Worm (Caenorhabditis elegans) whole organism, early embryonic: ENCODE results near the gene C30G4.4.
"Not testable (repeated sequence)": the region's sequence is repeated elsewhere in the genome, so short reads cannot be mapped to it uniquely, and the experiment has no call there.

Experiments
- B0310.2 ChIP-seq: sonication (generic microtip); optimal IDR thresholded peaks from 2 replicates; lab custom pipeline; 2016; ENCODE audit warnings: mild to moderate bottlenecking, missing genetic modification characterization, missing compliant biosample characterization
- F13C5.2 ChIP-seq: sonication (generic microtip); optimal IDR thresholded peaks from 2 replicates; lab custom pipeline; 2017; ENCODE audit warnings: mild to moderate bottlenecking, missing genetic modification characterization, inconsistent platforms, missing compliant biosample characterization
- aly-1 ChIP-seq: sonication (generic microtip); optimal IDR thresholded peaks from 2 replicates; lab custom pipeline; 2016; ENCODE audit warnings: missing genetic modification characterization, missing compliant biosample characterization
- ama-1 ChIP-seq: fragments of 150-350 bp; optimal IDR thresholded peaks from 2 replicates; lab custom pipeline; 2014
- ceh-13 ChIP-seq: fragments of 200-800 bp; sonication (Bioruptor generic); optimal IDR thresholded peaks from 2 replicates; lab custom pipeline; 2018; ENCODE audit warnings: mild to moderate bottlenecking, missing genetic modification characterization, missing compliant biosample characterization
- ceh-36 ChIP-seq: sonication (generic microtip); optimal IDR thresholded peaks from 2 replicates; lab custom pipeline; 2016; ENCODE audit warnings: missing genetic modification characterization, inconsistent platforms, missing compliant biosample characterization
- ets-7 ChIP-seq: sonication (generic microtip); optimal IDR thresholded peaks from 2 replicates; lab custom pipeline; 2016; ENCODE audit warnings: missing genotype, missing genetic modification characterization, missing compliant biosample characterization
- flt-1 ChIP-seq: fragments of 200-800 bp; sonication (Bioruptor generic); IDR thresholded peaks from 2 replicates; pipeline ENCODE4 v1.3.6; 2022; ENCODE audit warnings: missing genetic modification characterization, missing compliant biosample characterization
- hmbx-1 ChIP-seq: sonication (generic microtip); optimal IDR thresholded peaks from 2 replicates; lab custom pipeline; 2016; ENCODE audit warnings: mild to moderate bottlenecking, missing genetic modification characterization, missing compliant biosample characterization
- hmg-4 ChIP-seq: fragments of 200-800 bp; sonication (Bioruptor generic); optimal IDR thresholded peaks from 2 replicates; lab custom pipeline; 2018; ENCODE audit warnings: mild to moderate bottlenecking, missing genetic modification characterization, missing compliant biosample characterization
- hnd-1 ChIP-seq: sonication (generic microtip); optimal IDR thresholded peaks from 2 replicates; lab custom pipeline; 2016; ENCODE audit warnings: missing genetic modification characterization, missing compliant biosample characterization
- pes-1 ChIP-seq: fragments of 200-800 bp; sonication (Bioruptor generic); IDR thresholded peaks from 2 replicates; pipeline ENCODE4 v1.3.6; 2022; ENCODE audit warnings: missing genetic modification reagents, missing genetic modification characterization, missing compliant biosample characterization
- scrt-1 ChIP-seq: fragments of 200-800 bp; sonication (Bioruptor generic); IDR thresholded peaks from 2 replicates; pipeline ENCODE4 v1.3.6; 2022; ENCODE audit warnings: missing genetic modification characterization, missing compliant biosample characterization
- sea-1 ChIP-seq: fragments of 200-800 bp; sonication (Bioruptor generic); conservative IDR thresholded peaks from 2 replicates; pipeline ENCODE4 v1.3.6; 2022; ENCODE audit warnings: missing genetic modification characterization, missing compliant biosample characterization
- tbx-11 ChIP-seq: fragments of 200-800 bp; sonication (Bioruptor generic); IDR thresholded peaks from 2 replicates; pipeline ENCODE4 v1.3.6; 2022; ENCODE audit warnings: missing genetic modification characterization, missing compliant biosample characterization
- tbx-37 ChIP-seq: fragments of 200-800 bp; sonication (Bioruptor generic); conservative IDR thresholded peaks from 2 replicates; pipeline ENCODE4 v1.3.6; 2022; ENCODE audit warnings: missing genetic modification reagents, missing genetic modification characterization, missing compliant biosample characterization
- tra-4 ChIP-seq: sonication (generic microtip); optimal IDR thresholded peaks from 2 replicates; lab custom pipeline; 2017; ENCODE audit warnings: missing genetic modification characterization, missing compliant biosample characterization

C30G4.4 gene

DNA sequence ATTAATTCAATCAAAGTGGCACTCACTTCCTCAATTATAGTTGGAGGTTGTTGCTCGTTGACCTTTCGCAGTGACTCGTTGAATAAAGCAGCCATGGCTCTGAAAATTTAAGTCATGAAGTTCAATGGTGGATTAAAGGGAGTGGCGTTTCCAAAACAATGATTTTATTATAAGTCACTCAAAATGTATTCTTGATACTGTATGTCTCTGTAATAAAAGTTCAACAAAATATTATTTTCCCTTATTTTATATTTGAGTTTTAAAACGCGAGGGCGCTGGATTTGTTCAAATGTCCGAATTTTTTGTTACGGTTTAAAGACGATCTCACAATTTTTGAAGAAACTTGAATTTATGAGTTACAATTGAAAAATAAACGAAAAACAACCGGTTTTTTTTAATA is at the start of gene C30G4.4:
Gene C30G4.4, minus strand, starts transcription at position 101 of the 400 bp plus-strand sequence.
- TF ChIP-seq ets-7 (tag; lab: Kevin White, UChicago) (no peak), flt-1 (GFP tag; lab: Robert Waterston, UW) (no peak), F13C5.2 (tag; lab: Kevin White, UChicago) (no peak)

- TF ChIP-seq ceh-13 (GFP tag; lab: Kevin White, UChicago); pes-1 (GFP tag; lab: Robert Waterston, UW); ets-7 (tag; lab: Kevin White, UChicago): not testable (repeated sequence)
These were observed 45.4 kb upstream of the C30G4.4 start, which contains the start of gene K09E3.2 for ce11 chrX:17117359-17117758. Gene K09E3.2, plus strand, starts transcription at chrX:17117659.

DNA sequence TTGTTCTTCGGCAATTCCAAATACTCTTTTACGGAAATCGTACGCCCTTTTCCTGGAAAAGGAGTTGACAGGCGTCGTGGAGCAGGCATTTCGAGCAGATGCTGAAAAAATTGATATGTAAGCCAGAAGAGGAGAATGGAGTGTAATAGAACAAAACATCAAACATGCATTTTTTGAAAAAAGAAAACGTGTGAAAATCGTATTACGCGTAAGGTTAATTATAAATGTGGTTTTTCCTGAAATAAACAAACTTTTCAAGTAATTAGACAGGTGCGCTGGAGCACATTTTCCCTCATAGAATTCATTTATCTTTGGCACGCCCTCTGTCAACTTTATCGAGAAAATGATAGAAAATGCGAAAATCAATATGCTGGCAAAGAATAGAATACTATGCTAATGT is 43.1 kb upstream of the C30G4.4 start, which contains the start of gene lido-6:
Gene lido-6, minus strand, starts transcription at position 101 of the 400 bp plus-strand sequence.
- TF ChIP-seq ets-7 (tag; lab: Kevin White, UChicago): no peak
- no peak for TF ChIP-seq ceh-13 (GFP tag; lab: Kevin White, UChicago)
- no peak for TF ChIP-seq aly-1 (tag; lab: Kevin White, UChicago)
- TF ChIP-seq ceh-36: no peak
- no peak for TF ChIP-seq scrt-1 (GFP tag; lab: Robert Waterston, UW)
- no peak for TF ChIP-seq tbx-11 (GFP tag; lab: Robert Waterston, UW)
- no peak for TF ChIP-seq tra-4 (tag; lab: Kevin White, UChicago)
- TF ChIP-seq hnd-1: no peak
- no peak for TF ChIP-seq hmbx-1 (tag; lab: Kevin White, UChicago)

DNA sequence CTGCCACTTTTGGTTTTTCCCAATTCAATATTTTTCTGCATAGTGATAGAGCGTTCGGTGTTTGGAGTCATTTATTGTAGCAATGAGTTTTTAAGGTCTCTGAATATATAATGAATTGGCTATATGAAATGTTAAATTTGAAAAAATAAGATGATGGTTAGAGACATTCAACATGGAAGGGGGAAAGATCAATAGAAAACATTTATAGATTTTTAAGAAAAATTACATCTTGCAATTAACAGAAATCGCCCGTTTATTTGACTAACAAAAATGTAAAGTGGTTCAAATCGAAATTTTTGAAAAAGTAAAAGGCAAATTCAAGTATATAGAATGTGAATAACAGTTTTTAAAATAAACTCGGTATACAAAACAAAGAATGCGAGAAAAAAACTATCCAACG is 38.6 kb upstream of the C30G4.4 start, which contains the start of gene lido-5:
Gene lido-5, minus strand, starts transcription at position 101 of the 400 bp plus-strand sequence.
- TF ChIP-seq ama-1 (no peak), ceh-13 (GFP tag; lab: Kevin White, UChicago) (no peak), hnd-1 (no peak), ets-7 (tag; lab: Kevin White, UChicago) (no peak), aly-1 (tag; lab: Kevin White, UChicago) (no peak), B0310.2 (tag; lab: Kevin White, UChicago) (no peak), tbx-11 (GFP tag; lab: Robert Waterston, UW) (no peak), tbx-37 (GFP tag; lab: Robert Waterston, UW) (no peak), flt-1 (GFP tag; lab: Robert Waterston, UW) (no peak), hmg-4 (GFP tag; lab: Kevin White, UChicago) (no peak), F13C5.2 (tag; lab: Kevin White, UChicago) (no peak)

- no peak for TF ChIP-seq ama-1
- TF ChIP-seq hmg-4 (GFP tag; lab: Kevin White, UChicago): no peak
- TF ChIP-seq tbx-37 (GFP tag; lab: Robert Waterston, UW): no peak
- TF ChIP-seq tbx-11 (GFP tag; lab: Robert Waterston, UW): no peak
- no peak for TF ChIP-seq tra-4 (tag; lab: Kevin White, UChicago)
- no peak for TF ChIP-seq hnd-1
- no peak for TF ChIP-seq ceh-36
- no peak for TF ChIP-seq ceh-13 (GFP tag; lab: Kevin White, UChicago)
- no peak for TF ChIP-seq flt-1 (GFP tag; lab: Robert Waterston, UW)
- no peak for TF ChIP-seq scrt-1 (GFP tag; lab: Robert Waterston, UW)
- TF ChIP-seq sea-1: no peak
- no peak for TF ChIP-seq pes-1 (GFP tag; lab: Robert Waterston, UW)
- TF ChIP-seq B0310.2 (tag; lab: Kevin White, UChicago): no peak
These were observed 35.7 kb upstream of the C30G4.4 start, which contains the start of gene lido-4 for ce11 chrX:17107670-17108069. Gene lido-4, minus strand, starts transcription at chrX:17107770.

- no peak for TF ChIP-seq F13C5.2 (tag; lab: Kevin White, UChicago)
- TF ChIP-seq hmbx-1 (tag; lab: Kevin White, UChicago): no peak
- TF ChIP-seq tbx-37 (GFP tag; lab: Robert Waterston, UW): no peak
- no peak for TF ChIP-seq ceh-13 (GFP tag; lab: Kevin White, UChicago)
- no peak for TF ChIP-seq B0310.2 (tag; lab: Kevin White, UChicago)
- TF ChIP-seq pes-1 (GFP tag; lab: Robert Waterston, UW): no peak
- TF ChIP-seq ceh-36: no peak
- no peak for TF ChIP-seq aly-1 (tag; lab: Kevin White, UChicago)
- no peak for TF ChIP-seq hnd-1
- no peak for TF ChIP-seq ets-7 (tag; lab: Kevin White, UChicago)
- no peak for TF ChIP-seq hmg-4 (GFP tag; lab: Kevin White, UChicago)
- no peak for TF ChIP-seq sea-1
- no peak for TF ChIP-seq scrt-1 (GFP tag; lab: Robert Waterston, UW)
- TF ChIP-seq tra-4 (tag; lab: Kevin White, UChicago): no peak
These were observed 28.7 kb upstream of the C30G4.4 start, which contains the start of gene lido-2 for ce11 chrX:17100656-17101055. Gene lido-2, minus strand, starts transcription at chrX:17100756.

ce11 chrX:17096508-17097234 is 24.7 kb upstream of the C30G4.4 start, which contains the start of gene lido-1:
Gene lido-1, minus strand, starts transcription at chrX:17096558.
- TF ChIP-seq tbx-37 (GFP tag; lab: Robert Waterston, UW): no peak
- no peak for TF ChIP-seq ets-7 (tag; lab: Kevin White, UChicago)
- TF ChIP-seq ama-1: no peak
- no peak for TF ChIP-seq scrt-1 (GFP tag; lab: Robert Waterston, UW)
- no peak for TF ChIP-seq F13C5.2 (tag; lab: Kevin White, UChicago)
- TF ChIP-seq pes-1 (GFP tag; lab: Robert Waterston, UW): no peak
- no peak for TF ChIP-seq ceh-13 (GFP tag; lab: Kevin White, UChicago)
- no peak for TF ChIP-seq B0310.2 (tag; lab: Kevin White, UChicago)
- no peak for TF ChIP-seq flt-1 (GFP tag; lab: Robert Waterston, UW)
- TF ChIP-seq aly-1 (tag; lab: Kevin White, UChicago): no peak
- no peak for TF ChIP-seq hnd-1
- TF ChIP-seq ceh-36: no peak
- no peak for TF ChIP-seq sea-1
- TF ChIP-seq hmbx-1 (tag; lab: Kevin White, UChicago): no peak
- no peak for TF ChIP-seq hmg-4 (GFP tag; lab: Kevin White, UChicago)
- TF ChIP-seq tra-4 (tag; lab: Kevin White, UChicago): no peak
- TF ChIP-seq tbx-11 (GFP tag; lab: Robert Waterston, UW): no peak
